Fruit fly (Drosophila melanogaster): ENCODE measurements around the gene spdi.
A peak's percentile ranks its signal among the peaks of the same experiment; 100 is the strongest.

The spdi gene

DNA sequence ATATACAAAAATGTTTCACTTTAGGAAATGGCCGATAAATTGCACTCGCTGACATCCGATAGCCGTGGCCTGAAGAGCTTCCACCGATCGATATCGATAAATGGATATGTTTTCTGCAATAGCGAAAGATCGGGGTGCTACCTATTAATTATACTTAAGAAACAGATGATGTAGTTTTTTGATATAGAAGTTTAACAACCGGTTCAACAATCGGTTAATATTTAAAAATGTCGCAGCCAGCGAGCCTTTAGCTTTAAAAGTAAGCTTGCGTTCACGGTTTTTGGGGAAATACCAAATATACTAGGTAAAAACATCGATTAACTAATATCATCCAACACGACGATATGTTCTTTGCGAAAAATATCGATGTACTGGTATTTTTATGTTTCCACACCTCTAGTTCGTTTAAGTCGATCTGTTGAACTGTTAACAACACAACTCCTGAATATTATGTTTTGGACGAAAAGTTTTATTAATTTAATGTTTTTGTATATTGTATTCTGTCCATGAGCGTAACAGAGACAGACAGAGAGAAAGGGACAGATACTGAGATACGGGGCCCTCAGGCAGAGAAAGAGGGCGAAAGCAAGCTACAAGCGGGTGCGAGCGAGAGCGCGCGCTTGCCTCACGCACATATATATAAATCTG is 15.6 kb upstream of the spdi start, which contains the start of gene Dredd (continued):
- TF ChIP-seq Asciz (GFP tag; optimal IDR thresholded peaks at IDR 0.05) (no peak), Fer1 (GFP tag; optimal IDR thresholded peaks at IDR 0.05) (no peak), stwl (tag; optimal IDR thresholded peaks at IDR 0.05) (peak; percentile 43), sna (GFP tag; IDR thresholded peaks at IDR 0.05; ENCODE audit: partially characterized antibody) (peak; percentile 91), corto (GFP tag; optimal IDR thresholded peaks at IDR 0.05) (no peak), Mes4 (GFP tag; optimal IDR thresholded peaks at IDR 0.05) (no peak), nerfin-1 (tag; optimal IDR thresholded peaks at IDR 0.05) (no peak), Drgx (GFP tag; IDR thresholded peaks at IDR 0.05) (no peak), Camta (GFP tag; optimal IDR thresholded peaks at IDR 0.05) (no peak), lab (GFP tag; optimal IDR thresholded peaks at IDR 0.05) (peak; percentile 56), B-H2 (GFP tag; optimal IDR thresholded peaks at IDR 0.05) (no peak), lbe (GFP tag; optimal IDR thresholded peaks at IDR 0.05) (peak; percentile 33), lola (GFP tag; optimal IDR thresholded peaks at IDR 0.05) (no peak), ranshi (GFP tag; IDR thresholded peaks at IDR 0.05) (no peak), CG11085 (GFP tag; IDR thresholded peaks at IDR 0.05) (no peak), Rfx (GFP tag; IDR thresholded peaks at IDR 0.05) (no peak; the same call in 1 of the 2 replicates), oc (tag; optimal IDR thresholded peaks at IDR 0.05) (no peak), Dfd (GFP tag; optimal IDR thresholded peaks at IDR 0.05) (no peak), CkIIα-i1 (GFP tag; IDR thresholded peaks at IDR 0.05) (no peak), CG17359 (tag; optimal IDR thresholded peaks at IDR 0.05) (peak; percentile 4), al (GFP tag; IDR thresholded peaks at IDR 0.05) (no peak), wor (GFP tag; IDR thresholded peaks at IDR 0.05) (no peak), CG4424 (GFP tag; optimal IDR thresholded peaks at IDR 0.05) (no peak), usp (GFP tag; optimal IDR thresholded peaks at IDR 0.05) (no peak), B-H1 (GFP tag; IDR thresholded peaks at IDR 0.05) (no peak), CG9215 (GFP tag; IDR thresholded peaks at IDR 0.05) (no peak), CG34422 (GFP tag; IDR thresholded peaks at IDR 0.05) (no peak), Neu2 (GFP tag; optimal IDR thresholded peaks at IDR 0.05; ENCODE audit: borderline replicate concordance) (peak; percentile 22), grn (GFP tag; optimal IDR thresholded peaks at IDR 0.05) (no peak), tx (GFP tag; optimal IDR thresholded peaks at IDR 0.05) (no peak), CG1647 (GFP tag; optimal IDR thresholded peaks at IDR 0.05) (no peak), CG8388 (GFP tag; optimal IDR thresholded peaks at IDR 0.05) (no peak), Antp (GFP tag; optimal IDR thresholded peaks at IDR 0.05) (no peak), CG18599 (GFP tag; optimal IDR thresholded peaks at IDR 0.05) (no peak), CG14860 (GFP tag; IDR thresholded peaks at IDR 0.05; ENCODE audit: partially characterized antibody) (peak; percentile 95), ems (GFP tag; optimal IDR thresholded peaks at IDR 0.05) (no peak), CG7357 (GFP tag; IDR thresholded peaks at IDR 0.05) (no peak), Chrac-16 (GFP tag; optimal IDR thresholded peaks at IDR 0.05) (no peak), Lpt (GFP tag; optimal IDR thresholded peaks at IDR 0.05) (no peak), Hr51 (GFP tag; optimal IDR thresholded peaks at IDR 0.05) (no peak), Xbp1 (GFP tag; optimal IDR thresholded peaks at IDR 0.05) (no peak), Scr (GFP tag; IDR thresholded peaks at IDR 0.05; ENCODE audit: partially characterized antibody) (peak; percentile 92), CoRest (tag; optimal IDR thresholded peaks at IDR 0.05) (no peak), amos (GFP tag; IDR thresholded peaks at IDR 0.05; ENCODE audit: partially characterized antibody) (peak; percentile 89), Bteb2 (GFP tag; optimal IDR thresholded peaks at IDR 0.05) (no peak), CG13296 (GFP tag; optimal IDR thresholded peaks at IDR 0.05) (peak; percentile 9), seq (GFP tag; IDR thresholded peaks at IDR 0.05) (no peak), CG18476 (GFP tag; optimal IDR thresholded peaks at IDR 0.05) (no peak), btn (GFP tag; optimal IDR thresholded peaks at IDR 0.05) (no peak), repo (GFP tag; optimal IDR thresholded peaks at IDR 0.05) (no peak)
